Worm (Caenorhabditis elegans) whole organism, midembryonic: ENCODE measurements around the gene F53F4.17.

Experiments used
- T22C8.4 ChIP-seq: fragments of 200-800 bp; sonication (Bioruptor generic); IDR thresholded peaks from 2 replicates; pipeline ENCODE4 v1.3.6; 2022; ENCODE audit warnings: missing genetic modification characterization, missing compliant biosample characterization
- cog-1 ChIP-seq: sonication (generic microtip); optimal IDR thresholded peaks from 2 replicates; lab custom pipeline; 2016; ENCODE audit warnings: missing genetic modification characterization, missing compliant biosample characterization
- flt-1 ChIP-seq: fragments of 200-800 bp; sonication (Bioruptor generic); IDR thresholded peaks from 2 replicates; pipeline ENCODE4 v1.3.6; 2022; ENCODE audit warnings: missing genetic modification characterization, missing compliant biosample characterization
- klf-2 ChIP-seq: fragments of 200-800 bp; sonication (Bioruptor generic); conservative IDR thresholded peaks from 2 replicates; pipeline ENCODE4 v1.3.6; 2022; ENCODE audit warnings: missing genetic modification reagents, missing genetic modification characterization, missing compliant biosample characterization
- med-1 ChIP-seq: sonication (generic microtip); optimal IDR thresholded peaks from 2 replicates; lab custom pipeline; 2017; ENCODE audit warnings: missing genetic modification characterization, mild to moderate bottlenecking, missing compliant biosample characterization, antibody characterized with exemption, missing genetic modification reagents; ENCODE audit not compliant: insufficient read depth
- ref-1 ChIP-seq: fragments of 200-800 bp; sonication (Bioruptor generic); conservative IDR thresholded peaks from 2 replicates; pipeline ENCODE4 v1.3.6; 2022; ENCODE audit warnings: missing genetic modification reagents, missing genetic modification characterization, missing compliant biosample characterization
- tab-1 ChIP-seq: fragments of 200-800 bp; sonication (Bioruptor generic); IDR thresholded peaks from 2 replicates; pipeline ENCODE4 v1.3.6; 2022; ENCODE audit warnings: missing genetic modification characterization, missing compliant biosample characterization
- ztf-23 ChIP-seq: fragments of 200-800 bp; sonication (Bioruptor generic); IDR thresholded peaks from 2 replicates; pipeline ENCODE4 v1.3.6; 2022; ENCODE audit warnings: missing genetic modification reagents, missing genetic modification characterization, missing compliant biosample characterization
- ztf-29 ChIP-seq: fragments of 200-800 bp; sonication (Bioruptor generic); IDR thresholded peaks from 2 replicates; pipeline ENCODE4 v1.3.6; 2022; ENCODE audit warnings: missing genetic modification reagents, missing genetic modification characterization, missing compliant biosample characterization

Gene F53F4.17

DNA sequence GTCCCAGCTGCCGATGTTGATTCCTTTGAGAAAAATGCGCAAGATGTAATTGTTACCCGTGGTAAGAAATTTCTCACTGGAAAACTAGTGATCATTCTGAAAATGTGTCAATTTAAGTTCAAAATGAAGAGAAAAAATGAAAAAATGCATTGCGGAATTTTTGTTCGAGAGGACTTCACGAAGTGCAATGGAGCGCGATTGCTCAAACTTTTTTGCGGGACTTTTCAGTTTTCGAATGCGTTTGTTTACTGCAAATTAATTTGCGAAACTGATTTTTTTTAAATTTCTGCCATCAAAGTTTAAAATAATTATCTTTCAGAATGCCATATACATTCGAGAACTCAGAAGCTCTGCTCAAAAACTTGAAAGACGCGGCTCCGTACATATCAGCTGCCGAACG lies 19.5 kb upstream of the F53F4.17 start, which contains the start of the genes nuaf-1 and bir-2:
nuaf-1 (minus strand) TSS at position 98 of the 400 bp plus-strand sequence.
bir-2 (plus strand) TSS at position 318 of the 400 bp plus-strand sequence.
- TF ChIP-seq tab-1 (GFP tag; lab: Robert Waterston, UW) (no peak), med-1 (GFP tag; lab: Kevin White, UChicago) (no peak), klf-2 (GFP tag; lab: Robert Waterston, UW) (no peak), ref-1 (GFP tag; lab: Robert Waterston, UW) (no peak), cog-1 (no peak), flt-1 (no peak), ztf-29 (GFP tag; lab: Robert Waterston, UW) (no peak), T22C8.4 (GFP tag; lab: Robert Waterston, UW) (no peak), ztf-23 (GFP tag; lab: Robert Waterston, UW) (no peak)

DNA sequence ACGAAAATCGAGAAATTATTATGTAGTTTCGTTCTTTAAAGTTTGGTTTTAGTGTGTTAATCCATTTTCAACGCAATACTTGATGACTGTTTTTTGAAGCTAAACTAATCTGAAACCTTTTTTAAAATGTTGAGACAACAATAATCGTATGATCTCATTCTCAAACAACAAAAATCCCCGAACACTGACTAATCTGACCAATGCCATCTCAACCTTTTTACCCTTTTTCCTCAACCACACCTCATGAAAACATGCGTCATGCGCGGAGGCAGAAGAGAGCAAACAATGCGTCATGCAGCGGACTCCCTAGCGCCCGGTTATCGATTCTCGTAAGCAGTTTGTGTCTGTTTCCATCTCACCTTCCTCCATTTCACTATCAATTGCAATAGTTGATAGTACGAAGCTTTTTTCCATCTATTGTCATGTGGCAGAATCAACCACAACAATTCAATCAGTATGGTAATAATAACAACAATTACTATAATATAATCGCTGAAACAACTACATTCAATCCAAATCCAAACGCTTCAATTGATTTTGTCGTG lies 16.2 kb upstream of the F53F4.17 start, which contains the start of gene C50B8.4:
C50B8.4 (plus strand) TSS at position 299 of the 545 bp plus-strand sequence.
- TF ChIP-seq med-1 (GFP tag; lab: Kevin White, UChicago) (no peak), klf-2 (GFP tag; lab: Robert Waterston, UW) (no peak), ref-1 (GFP tag; lab: Robert Waterston, UW) (no peak), ztf-29 (GFP tag; lab: Robert Waterston, UW) (no peak), ztf-23 (GFP tag; lab: Robert Waterston, UW) (no peak), T22C8.4 (GFP tag; lab: Robert Waterston, UW) (no peak), cog-1 (no peak), tab-1 (GFP tag; lab: Robert Waterston, UW) (no peak), flt-1 (no peak)

ce11 chrV:13575866-13576265 lies 12.1 kb upstream of the F53F4.17 start:
- TF ChIP-seq ztf-23 (GFP tag; lab: Robert Waterston, UW) (peak; percentile 43; the same call in 1 of the 2 replicates), cog-1 (no peak)

ce11 chrV:13576828-13577227 lies 11.2 kb upstream of the F53F4.17 start:
- TF ChIP-seq flt-1, result no peak
- no peak for TF ChIP-seq ztf-29 (GFP tag; lab: Robert Waterston, UW)
- no peak for TF ChIP-seq cog-1
- TF ChIP-seq T22C8.4 (GFP tag; lab: Robert Waterston, UW), result no peak
- TF ChIP-seq ref-1 (GFP tag; lab: Robert Waterston, UW), result no peak
- no peak for TF ChIP-seq med-1 (GFP tag; lab: Kevin White, UChicago)
- TF ChIP-seq tab-1 (GFP tag; lab: Robert Waterston, UW), result no peak
- TF ChIP-seq klf-2 (GFP tag; lab: Robert Waterston, UW), result no peak
- no peak for TF ChIP-seq ztf-23 (GFP tag; lab: Robert Waterston, UW)

DNA sequence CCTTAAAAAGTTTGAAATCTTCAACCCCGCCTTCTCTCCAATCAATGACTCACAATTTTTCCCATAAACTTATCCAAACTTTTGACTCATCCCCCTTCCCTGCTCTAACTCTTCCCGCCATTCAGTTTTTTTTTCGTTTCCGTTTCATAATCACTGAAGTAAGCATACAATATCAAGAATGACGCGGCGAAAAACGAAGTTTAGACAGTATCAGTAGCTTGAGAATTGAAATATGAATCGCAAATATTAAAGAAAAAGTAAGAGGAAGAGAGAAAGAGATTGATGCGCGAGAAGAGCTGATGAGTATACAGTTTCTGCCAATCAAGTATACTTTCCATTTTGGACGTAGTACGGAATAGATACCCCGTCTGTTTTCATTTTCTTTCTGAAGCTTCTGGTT lies 10.5 kb upstream of the F53F4.17 start:
- TF ChIP-seq ztf-23 (GFP tag; lab: Robert Waterston, UW), result no peak
- no peak for TF ChIP-seq ref-1 (GFP tag; lab: Robert Waterston, UW)
- TF ChIP-seq T22C8.4 (GFP tag; lab: Robert Waterston, UW), result no peak
- TF ChIP-seq cog-1, result no peak
- no peak for TF ChIP-seq med-1 (GFP tag; lab: Kevin White, UChicago)
- TF ChIP-seq flt-1, result no peak
- TF ChIP-seq klf-2 (GFP tag; lab: Robert Waterston, UW), result no peak

ce11 chrV:13578637-13579036 lies 9.4 kb upstream of the F53F4.17 start, which contains the start of gene C50B8.6:
TSS of gene C50B8.6 (plus strand) at chrV:13578972.
- TF ChIP-seq ztf-23 (GFP tag; lab: Robert Waterston, UW) (no peak), ztf-29 (GFP tag; lab: Robert Waterston, UW) (no peak), tab-1 (GFP tag; lab: Robert Waterston, UW) (no peak), T22C8.4 (GFP tag; lab: Robert Waterston, UW) (no peak), ref-1 (GFP tag; lab: Robert Waterston, UW) (no peak), med-1 (GFP tag; lab: Kevin White, UChicago) (no peak), klf-2 (GFP tag; lab: Robert Waterston, UW) (no peak), flt-1 (no peak), cog-1 (no peak)

DNA sequence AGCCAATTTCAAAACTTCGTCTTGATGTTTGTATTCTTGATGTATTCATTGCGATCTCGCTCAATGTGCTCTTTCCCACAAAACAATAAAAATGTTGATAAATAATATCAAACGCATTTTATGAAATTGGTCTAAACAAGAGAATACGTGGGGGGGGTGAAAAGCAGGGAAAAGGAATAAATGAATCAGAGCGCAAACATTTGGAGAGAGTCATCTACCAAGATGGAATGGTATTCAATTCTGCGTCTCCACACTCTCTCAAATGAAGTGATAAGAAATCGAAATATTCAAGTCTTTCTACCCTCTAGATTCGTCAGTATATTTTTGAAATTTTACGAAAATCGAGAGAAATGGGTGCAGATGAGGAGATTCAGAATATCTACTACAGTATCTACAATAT lies 7.3 kb upstream of the F53F4.17 start, which contains the start of gene C50B8.5:
C50B8.5 (plus strand) TSS at position 273 of the 400 bp plus-strand sequence.
- TF ChIP-seq ztf-23 (GFP tag; lab: Robert Waterston, UW), result no peak
- TF ChIP-seq flt-1, result no peak
- no peak for TF ChIP-seq ztf-29 (GFP tag; lab: Robert Waterston, UW)
- no peak for TF ChIP-seq ref-1 (GFP tag; lab: Robert Waterston, UW)
- TF ChIP-seq tab-1 (GFP tag; lab: Robert Waterston, UW), result no peak
- no peak for TF ChIP-seq T22C8.4 (GFP tag; lab: Robert Waterston, UW)
- no peak for TF ChIP-seq klf-2 (GFP tag; lab: Robert Waterston, UW)

- no peak for TF ChIP-seq ztf-29 (GFP tag; lab: Robert Waterston, UW)
- TF ChIP-seq klf-2 (GFP tag; lab: Robert Waterston, UW), result no peak
- no peak for TF ChIP-seq ref-1 (GFP tag; lab: Robert Waterston, UW)
- no peak for TF ChIP-seq tab-1 (GFP tag; lab: Robert Waterston, UW)
- TF ChIP-seq ztf-23 (GFP tag; lab: Robert Waterston, UW), result no peak
- no peak for TF ChIP-seq T22C8.4 (GFP tag; lab: Robert Waterston, UW)
- no peak for TF ChIP-seq med-1 (GFP tag; lab: Kevin White, UChicago)
- TF ChIP-seq flt-1, result no peak
- TF ChIP-seq cog-1, result no peak
Observed at ce11 chrV:13584484-13584883, 3.5 kb upstream of the F53F4.17 start, which contains the start of gene F53F4.1. TSS of gene F53F4.1 (plus strand) at chrV:13584784.

DNA sequence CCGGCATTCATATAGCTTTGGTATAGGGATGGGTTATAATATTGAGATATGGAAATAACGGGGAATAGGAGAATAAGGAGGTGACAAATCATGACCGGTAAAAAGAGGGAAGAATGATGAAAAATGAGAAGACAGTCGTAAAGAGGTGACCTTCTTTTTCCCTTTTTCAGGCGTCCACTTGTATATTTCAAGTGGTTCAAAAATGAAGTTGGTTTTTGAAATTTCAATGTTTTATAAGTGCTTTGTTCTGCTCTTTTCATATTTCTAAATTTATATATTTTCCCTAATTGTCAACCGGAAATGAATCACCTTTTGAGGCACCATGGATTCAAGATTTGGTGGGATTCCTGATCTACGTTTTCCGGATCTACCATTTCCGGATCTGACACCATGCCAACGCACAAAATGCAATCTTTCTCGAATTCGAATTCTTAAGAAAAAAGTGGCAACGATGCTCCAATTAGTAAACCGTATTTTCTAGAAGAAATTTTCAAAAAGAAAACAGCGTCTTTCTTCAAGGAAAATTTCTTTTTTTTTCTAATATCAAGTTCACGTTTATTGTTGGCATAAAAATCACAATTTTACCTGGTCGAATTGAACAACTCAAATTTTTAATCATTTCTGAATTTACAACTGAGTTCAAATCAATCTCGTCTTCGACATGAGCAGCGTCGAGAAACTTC lies 1.6 kb downstream of the F53F4.17 start, which contains the start of the genes F53F4.2 and F53F4.18:
F53F4.2 (minus strand) TSS at position 101 of the 683 bp plus-strand sequence.
F53F4.18 (plus strand) TSS at position 633 of the 683 bp plus-strand sequence.
- no peak for TF ChIP-seq ref-1 (GFP tag; lab: Robert Waterston, UW)
- TF ChIP-seq cog-1, result no peak
- TF ChIP-seq T22C8.4 (GFP tag; lab: Robert Waterston, UW), result no peak
- TF ChIP-seq med-1 (GFP tag; lab: Kevin White, UChicago), result no peak
- no peak for TF ChIP-seq ztf-29 (GFP tag; lab: Robert Waterston, UW)
- no peak for TF ChIP-seq flt-1
- TF ChIP-seq klf-2 (GFP tag; lab: Robert Waterston, UW), result no peak
- no peak for TF ChIP-seq ztf-23 (GFP tag; lab: Robert Waterston, UW)
- TF ChIP-seq tab-1 (GFP tag; lab: Robert Waterston, UW), result no peak
